Fruit fly (Drosophila melanogaster) whole organism, embryonic: ENCODE results near the gene Shawn.

Experiments
- B-H2 ChIP-seq: fragments of 200-800 bp; sonication (Bioruptor generic); optimal IDR thresholded peaks from 2 replicates; lab custom pipeline; 2018; ENCODE audit warnings: missing biosample characterization, mild to moderate bottlenecking, missing genetic modification characterization
- C15 ChIP-seq: fragments of 200-800 bp; sonication (Bioruptor generic); IDR thresholded peaks from 3 replicates; pipeline ENCODE4 v1.3.6; 2022; ENCODE audit warnings: missing biosample characterization, missing genetic modification characterization
- CG10979 ChIP-seq: fragments of 200-800 bp; sonication (Bioruptor generic); optimal IDR thresholded peaks from 2 replicates; lab custom pipeline; 2018; ENCODE audit warnings: missing biosample characterization, mild to moderate bottlenecking, missing genetic modification characterization, moderate library complexity
- CG11093 ChIP-seq: fragments of 200-800 bp; sonication (Bioruptor generic); IDR thresholded peaks from 3 replicates; pipeline ENCODE4 v1.3.6; 2022; ENCODE audit warnings: missing biosample characterization, missing genetic modification characterization
- CG12236 ChIP-seq: fragments of 200-800 bp; sonication (Bioruptor generic); optimal IDR thresholded peaks from 2 replicates; lab custom pipeline; 2016; ENCODE audit warnings: missing biosample characterization, missing genetic modification characterization
- CG13894 ChIP-seq: fragments of 200-800 bp; sonication (Bioruptor generic); optimal IDR thresholded peaks from 3 replicates; lab custom pipeline; 2018; ENCODE audit warnings: missing biosample characterization, mild to moderate bottlenecking, missing genetic modification characterization, moderate library complexity
- CG14710 ChIP-seq: fragments of 200-800 bp; sonication (Bioruptor generic); optimal IDR thresholded peaks from 3 replicates; lab custom pipeline; 2019; ENCODE audit warnings: missing biosample characterization, mild to moderate bottlenecking, missing genetic modification characterization, moderate library complexity
- CG14860 ChIP-seq: fragments of 200-800 bp; sonication (Bioruptor generic); IDR thresholded peaks from 3 replicates; pipeline ENCODE4 v1.3.6; 2022; ENCODE audit warnings: missing biosample characterization, missing genetic modification characterization; ENCODE audit not compliant: partially characterized antibody
- CG1529 ChIP-seq: fragments of 200-800 bp; sonication (Bioruptor generic); optimal IDR thresholded peaks from 3 replicates; lab custom pipeline; 2018; ENCODE audit warnings: missing biosample characterization, missing genetic modification characterization
- CG1792 ChIP-seq: fragments of 200-800 bp; sonication (Bioruptor generic); optimal IDR thresholded peaks from 2 replicates; lab custom pipeline; 2016; ENCODE audit warnings: missing biosample characterization, missing genetic modification characterization
- CG18599 ChIP-seq: fragments of 200-800 bp; sonication (Bioruptor generic); optimal IDR thresholded peaks from 3 replicates; lab custom pipeline; 2017; ENCODE audit warnings: missing biosample characterization, missing genetic modification characterization, mild to moderate bottlenecking, moderate library complexity, missing genetic modification reagents
- CG18764 ChIP-seq: fragments of 200-800 bp; sonication (Bioruptor generic); optimal IDR thresholded peaks from 3 replicates; lab custom pipeline; 2016; ENCODE audit warnings: missing biosample characterization, missing genetic modification characterization
- CG2678 ChIP-seq: fragments of 200-800 bp; sonication (Bioruptor generic); optimal IDR thresholded peaks from 3 replicates; lab custom pipeline; 2019; ENCODE audit warnings: missing biosample characterization, mild to moderate bottlenecking, missing genetic modification characterization, moderate library complexity
- CG3065 ChIP-seq: fragments of 200-800 bp; sonication (Bioruptor generic); optimal IDR thresholded peaks from 2 replicates; lab custom pipeline; 2016; ENCODE audit warnings: missing biosample characterization, missing genetic modification characterization
- CG32767 ChIP-seq: fragments of 200-800 bp; sonication (Bioruptor generic); IDR thresholded peaks from 2 replicates; pipeline ENCODE4 v1.3.6; 2022; ENCODE audit warnings: missing biosample characterization, missing genetic modification characterization
- CG33557 ChIP-seq: fragments of 200-800 bp; sonication (Bioruptor generic); optimal IDR thresholded peaks from 2 replicates; lab custom pipeline; 2019; ENCODE audit warnings: missing biosample characterization, mild to moderate bottlenecking, missing genetic modification characterization, moderate library complexity
- CG3847 ChIP-seq: fragments of 200-800 bp; sonication (Bioruptor generic); IDR thresholded peaks from 2 replicates; pipeline ENCODE4 v1.3.6; 2022; ENCODE audit warnings: missing biosample characterization, missing genetic modification characterization
- CG7987 ChIP-seq: fragments of 200-800 bp; sonication (Bioruptor generic); optimal IDR thresholded peaks from 2 replicates; lab custom pipeline; 2018; ENCODE audit warnings: missing biosample characterization, mild to moderate bottlenecking, missing genetic modification characterization, moderate library complexity
- CG8388 ChIP-seq: fragments of 200-800 bp; sonication (Bioruptor generic); optimal IDR thresholded peaks from 2 replicates; lab custom pipeline; 2019; ENCODE audit warnings: missing biosample characterization, mild to moderate bottlenecking, missing genetic modification characterization, moderate library complexity
- CG8944 ChIP-seq: fragments of 200-800 bp; sonication (Bioruptor generic); optimal IDR thresholded peaks from 3 replicates; lab custom pipeline; 2016; ENCODE audit warnings: missing biosample characterization, missing genetic modification characterization
- CG9437 ChIP-seq: fragments of 200-800 bp; sonication (Bioruptor generic); optimal IDR thresholded peaks from 2 replicates; lab custom pipeline; 2018; ENCODE audit warnings: missing biosample characterization, mild to moderate bottlenecking, missing genetic modification characterization
- CoRest ChIP-seq: fragments of 200-800 bp; sonication (Bioruptor generic); optimal IDR thresholded peaks from 3 replicates; lab custom pipeline; 2018; ENCODE audit warnings: missing biosample characterization, mild to moderate bottlenecking, missing genetic modification characterization, moderate library complexity
- CrebB ChIP-seq: fragments of 200-800 bp; sonication (Bioruptor generic); optimal IDR thresholded peaks from 3 replicates; lab custom pipeline; 2018; ENCODE audit warnings: missing biosample characterization, mild to moderate bottlenecking, missing genetic modification characterization
- Dbx ChIP-seq: fragments of 200-800 bp; sonication (Bioruptor generic); IDR thresholded peaks from 3 replicates; pipeline ENCODE4 v1.3.6; 2022; ENCODE audit warnings: missing biosample characterization, missing genetic modification characterization
- Gsc ChIP-seq: fragments of 200-800 bp; sonication (Bioruptor generic); IDR thresholded peaks from 2 replicates; pipeline ENCODE4 v1.3.6; 2022; ENCODE audit warnings: missing biosample characterization, missing genetic modification characterization
- Hand ChIP-seq: fragments of 200-800 bp; sonication (Bioruptor generic); optimal IDR thresholded peaks from 2 replicates; lab custom pipeline; 2017; ENCODE audit warnings: mild to moderate bottlenecking, missing biosample characterization, missing genetic modification reagents, missing genetic modification characterization
- Hr39 ChIP-seq: fragments of >200 bp; optimal IDR thresholded peaks from 2 replicates; lab custom pipeline; 2017
- Mes4 ChIP-seq: fragments of 200-800 bp; sonication (Bioruptor generic); optimal IDR thresholded peaks from 2 replicates; lab custom pipeline; 2016; ENCODE audit warnings: missing biosample characterization, missing genetic modification characterization
- NFAT ChIP-seq: fragments of 200-800 bp; sonication (Bioruptor generic); IDR thresholded peaks from 2 replicates; pipeline ENCODE4 v1.3.6; 2022; ENCODE audit warnings: missing biosample characterization, missing genetic modification characterization
- Nf-YC ChIP-seq: fragments of 200-800 bp; optimal IDR thresholded peaks from 3 replicates; lab custom pipeline; 2019; ENCODE audit warnings: missing biosample characterization, mild to moderate bottlenecking, missing genetic modification characterization, moderate library complexity
- Opbp ChIP-seq: fragments of 200-800 bp; sonication (Bioruptor generic); IDR thresholded peaks from 3 replicates; pipeline ENCODE4 v1.3.6; 2022; ENCODE audit warnings: missing biosample characterization, missing genetic modification characterization; ENCODE audit not compliant: partially characterized antibody
- Sin3A ChIP-seq: fragments of >200 bp; optimal IDR thresholded peaks from 2 replicates; lab custom pipeline; 2018
- Sox102F ChIP-seq: fragments of 200-800 bp; sonication (Bioruptor generic); optimal IDR thresholded peaks from 2 replicates; lab custom pipeline; 2018; ENCODE audit warnings: missing biosample characterization, mild to moderate bottlenecking, missing genetic modification characterization, moderate library complexity
- Sry-δ ChIP-seq: fragments of 200-800 bp; sonication (Bioruptor generic); optimal IDR thresholded peaks from 2 replicates; lab custom pipeline; 2016; ENCODE audit warnings: missing biosample characterization, missing genetic modification characterization
- ara ChIP-seq: fragments of 200-800 bp; sonication (Bioruptor generic); IDR thresholded peaks from 2 replicates; pipeline ENCODE4 v1.3.6; 2022; ENCODE audit warnings: missing biosample characterization, missing genetic modification characterization
- ash1 ChIP-seq: fragments of 200-800 bp; sonication (Bioruptor generic); optimal IDR thresholded peaks from 2 replicates; lab custom pipeline; 2018; ENCODE audit warnings: missing biosample characterization, mild to moderate bottlenecking, missing genetic modification characterization
- cato ChIP-seq: fragments of 200-800 bp; sonication (Bioruptor generic); optimal IDR thresholded peaks from 2 replicates; lab custom pipeline; 2016; ENCODE audit warnings: missing biosample characterization, missing genetic modification characterization, borderline replicate concordance
- ci ChIP-seq: fragments of 200-800 bp; sonication (Bioruptor generic); IDR thresholded peaks from 3 replicates; pipeline ENCODE4 v1.3.6; 2022; ENCODE audit warnings: missing biosample characterization, missing genetic modification characterization
- da ChIP-seq: fragments of 200-800 bp; sonication (Bioruptor generic); optimal IDR thresholded peaks from 2 replicates; lab custom pipeline; 2016; ENCODE audit warnings: missing biosample characterization, missing genetic modification characterization
- dm ChIP-seq: fragments of 200-800 bp; sonication (Bioruptor generic); optimal IDR thresholded peaks from 3 replicates; lab custom pipeline; 2016; ENCODE audit warnings: missing biosample characterization, missing genetic modification characterization
- ham ChIP-seq: fragments of 200-800 bp; sonication (Bioruptor generic); IDR thresholded peaks from 2 replicates; pipeline ENCODE4 v1.3.6; 2022; ENCODE audit warnings: missing biosample characterization, missing genetic modification characterization
- hbn ChIP-seq: fragments of 200-800 bp; sonication (Bioruptor generic); IDR thresholded peaks from 2 replicates; pipeline ENCODE4 v1.3.6; 2022; ENCODE audit warnings: missing biosample characterization, missing genetic modification characterization; ENCODE audit not compliant: partially characterized antibody
- kah ChIP-seq: fragments of 200-800 bp; sonication (Bioruptor generic); optimal IDR thresholded peaks from 2 replicates; lab custom pipeline; 2018; ENCODE audit warnings: missing biosample characterization, mild to moderate bottlenecking, missing genetic modification characterization
- nau ChIP-seq: fragments of 200-800 bp; sonication (Bioruptor generic); optimal IDR thresholded peaks from 3 replicates; lab custom pipeline; 2017; ENCODE audit warnings: missing biosample characterization, mild to moderate bottlenecking, missing genetic modification characterization, missing genetic modification reagents
- nerfin-1 ChIP-seq: fragments of 200-800 bp; sonication (Bioruptor generic); optimal IDR thresholded peaks from 3 replicates; lab custom pipeline; 2019; ENCODE audit warnings: missing biosample characterization, mild to moderate bottlenecking, missing genetic modification characterization, moderate library complexity
- sens ChIP-seq: fragments of 200-800 bp; sonication (Bioruptor generic); peaks from one replicate; lab custom pipeline; 2016; ENCODE audit warnings: missing biosample characterization, missing genetic modification characterization
- ssp ChIP-seq: fragments of 200-800 bp; sonication (Bioruptor generic); IDR thresholded peaks from 2 replicates; pipeline ENCODE4 v1.3.6; 2022; ENCODE audit warnings: missing biosample characterization, missing genetic modification characterization
- sug ChIP-seq: fragments of 200-800 bp; optimal IDR thresholded peaks from 2 replicates; lab custom pipeline; 2019; ENCODE audit warnings: missing biosample characterization, mild to moderate bottlenecking, missing genetic modification characterization, moderate library complexity
- tx ChIP-seq: fragments of 200-800 bp; sonication (Bioruptor generic); optimal IDR thresholded peaks from 2 replicates; lab custom pipeline; 2016; ENCODE audit warnings: missing biosample characterization, missing genetic modification characterization
- vfl ChIP-seq: fragments of 200-800 bp; sonication (Bioruptor generic); optimal IDR thresholded peaks from 2 replicates; lab custom pipeline; 2016; ENCODE audit warnings: missing biosample characterization, missing genetic modification characterization
- zfh2 ChIP-seq: fragments of 200-800 bp; sonication (Bioruptor generic); optimal IDR thresholded peaks from 2 replicates; lab custom pipeline; 2016; ENCODE audit warnings: missing biosample characterization, missing genetic modification characterization

Gene Shawn

DNA sequence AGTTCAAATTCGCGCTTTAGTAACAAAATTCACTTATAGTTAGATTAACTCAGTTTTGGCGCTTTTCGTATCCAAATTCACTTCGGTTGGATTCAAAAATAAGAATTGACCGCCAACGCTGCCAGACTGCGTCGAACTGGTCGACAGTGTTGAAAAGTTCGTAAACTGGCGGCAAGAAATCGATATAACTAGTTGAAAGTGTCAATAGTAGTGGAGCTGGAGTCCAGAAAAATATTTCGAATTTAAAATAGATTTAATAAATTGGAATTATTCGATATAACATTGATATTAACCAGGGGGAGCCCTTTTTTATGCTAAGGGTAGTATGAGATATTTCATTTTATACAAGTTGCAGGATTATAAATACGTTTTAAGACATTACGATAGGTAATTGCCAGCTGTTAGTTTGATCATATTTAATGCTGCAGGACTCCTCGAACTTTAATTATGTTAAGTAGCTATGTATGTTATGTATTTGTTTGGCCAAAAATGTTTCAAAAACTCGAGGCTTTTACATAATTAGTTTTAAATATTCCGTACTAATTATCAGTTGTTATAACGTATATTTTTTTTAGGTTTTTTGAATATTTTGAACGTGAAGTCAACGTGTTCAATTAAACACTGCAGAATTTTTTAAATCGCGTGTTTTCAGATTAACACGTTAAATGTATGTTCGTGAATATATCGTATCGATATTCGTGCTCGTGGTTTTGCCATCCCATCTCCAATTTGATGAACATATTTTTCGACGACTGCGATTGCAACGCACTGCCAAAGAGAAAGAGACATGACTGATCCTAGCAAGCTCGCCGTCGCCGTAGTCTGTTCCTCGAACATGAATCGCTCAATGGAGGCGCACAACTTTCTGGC, 52.8 kb downstream of the Shawn start, which contains the start of the genes CG14223 and Ssu72 (continued):
- TF ChIP-seq tx (GFP tag; lab: Kevin White, UChicago) = no peak
- no peak for TF ChIP-seq CG11093 (GFP tag; lab: Robert Waterston, UW)
- peak; percentile 73 for TF ChIP-seq hbn (GFP tag; lab: Robert Waterston, UW)
- no peak for TF ChIP-seq CG8388 (GFP tag; lab: Kevin White, UChicago)
- no peak for TF ChIP-seq NFAT (GFP tag; lab: Robert Waterston, UW)
- peak; percentile 87 for TF ChIP-seq Opbp (GFP tag; lab: Robert Waterston, UW)
- no peak for TF ChIP-seq CG10979 (tag; lab: Kevin White, UChicago)
- no peak for TF ChIP-seq dm (GFP tag; lab: Kevin White, UChicago)
- TF ChIP-seq ci (GFP tag; lab: Robert Waterston, UW) = no peak
- TF ChIP-seq CG9437 = no peak
- peak; percentile 31 for TF ChIP-seq CG14710 (tag; lab: Kevin White, UChicago)
- peak; percentile 78 for TF ChIP-seq Sry-δ (GFP tag; lab: Kevin White, UChicago)
- no peak for TF ChIP-seq Dbx (GFP tag; lab: Robert Waterston, UW)
- TF ChIP-seq CoRest (tag; lab: Kevin White, UChicago) = no peak
- TF ChIP-seq CG33557 = no peak
- TF ChIP-seq CG7987 (GFP tag; lab: Kevin White, UChicago) = no peak
- no peak for TF ChIP-seq CG12236
- no peak for TF ChIP-seq ham (GFP tag; lab: Robert Waterston, UW)
- no peak for TF ChIP-seq CG1792 (GFP tag; lab: Kevin White, UChicago)
- no peak for TF ChIP-seq CG32767 (GFP tag; lab: Robert Waterston, UW)
- peak; percentile 95 for TF ChIP-seq CG3847 (GFP tag; lab: Robert Waterston, UW)
- no peak for TF ChIP-seq ash1 (GFP tag; lab: Kevin White, UChicago)
- no peak for TF ChIP-seq CG8944 (GFP tag; lab: Kevin White, UChicago)
- no peak for TF ChIP-seq CG18764
- no peak for TF ChIP-seq B-H2 (GFP tag; lab: Kevin White, UChicago)
- no peak for TF ChIP-seq Gsc (GFP tag; lab: Robert Waterston, UW)
- TF ChIP-seq Sox102F = no peak
- no peak for TF ChIP-seq nerfin-1 (tag; lab: Kevin White, UChicago)
- TF ChIP-seq vfl (GFP tag; lab: Kevin White, UChicago) = no peak
- no peak for TF ChIP-seq CG13894 (tag; lab: Kevin White, UChicago)
- no peak for TF ChIP-seq CG18599
- TF ChIP-seq CrebB (tag; lab: Kevin White, UChicago) = no peak
- TF ChIP-seq sens (GFP tag; lab: Kevin White, UChicago) = peak; percentile 67
- no peak for TF ChIP-seq CG1529 (GFP tag; lab: Kevin White, UChicago)
- TF ChIP-seq ara (GFP tag; lab: Robert Waterston, UW) = no peak
- TF ChIP-seq CG2678 = no peak
- no peak for TF ChIP-seq C15
- no peak for TF ChIP-seq zfh2 (GFP tag; lab: Kevin White, UChicago)
- TF ChIP-seq CG3065 (GFP tag; lab: Kevin White, UChicago) = no peak
- TF ChIP-seq Hand (GFP tag; lab: Kevin White, UChicago) = no peak
- TF ChIP-seq Mes4 (GFP tag; lab: Kevin White, UChicago) = no peak
- peak; percentile 22 for TF ChIP-seq Sin3A (lab: Kevin White, UChicago)
- TF ChIP-seq ssp (GFP tag; lab: Robert Waterston, UW) = no peak
- peak; percentile 49; the same call in 2 of the 3 replicates for TF ChIP-seq CG14860 (GFP tag; lab: Robert Waterston, UW)
- TF ChIP-seq cato (GFP tag; lab: Kevin White, UChicago) = no peak
- TF ChIP-seq Hr39 (lab: Kevin White, UChicago) = no peak
- TF ChIP-seq sug (tag; lab: Kevin White, UChicago) = no peak
- TF ChIP-seq kah = no peak
- no peak for TF ChIP-seq nau
- TF ChIP-seq Nf-YC = no peak
- no peak for TF ChIP-seq da (GFP tag; lab: Kevin White, UChicago)
